Worm (Caenorhabditis elegans) whole organism, young adult: ENCODE data around the gene fipr-28.
"Not testable (repeated sequence)": the region's sequence is repeated elsewhere in the genome, so short reads cannot be mapped to it uniquely, and the experiment has no call there.

Experiments used
- B0035.1 ChIP-seq: sonication (generic microtip); optimal IDR thresholded peaks from 2 replicates; lab custom pipeline; 2016; ENCODE audit warnings: missing genetic modification characterization, mild to moderate bottlenecking, missing compliant biosample characterization, missing genotype, missing genetic modification reagents
- B0261.1 ChIP-seq: sonication (generic microtip); optimal IDR thresholded peaks from 2 replicates; lab custom pipeline; 2016; ENCODE audit warnings: mild to moderate bottlenecking, missing genetic modification characterization, moderate library complexity, missing compliant biosample characterization
- C17E4.6 ChIP-seq: fragments of 200-800 bp; sonication (Bioruptor generic); IDR thresholded peaks from 2 replicates; pipeline ENCODE4 v1.3.6; 2022; ENCODE audit warnings: missing genetic modification reagents, missing genetic modification characterization, missing compliant biosample characterization
- F33H1.4 ChIP-seq: fragments of 200-800 bp; sonication (Bioruptor generic); IDR thresholded peaks from 2 replicates; pipeline ENCODE4 v1.3.6; 2022; ENCODE audit warnings: missing genetic modification reagents, missing genetic modification characterization, missing compliant biosample characterization
- F52B5.7 ChIP-seq: sonication (generic microtip); optimal IDR thresholded peaks from 2 replicates; lab custom pipeline; 2016; ENCODE audit warnings: mild to moderate bottlenecking, missing genetic modification characterization, missing compliant biosample characterization
- K12H6.12 ChIP-seq: fragments of 200-800 bp; sonication (Bioruptor generic); optimal IDR thresholded peaks from 2 replicates; lab custom pipeline; 2018; ENCODE audit warnings: mild to moderate bottlenecking, missing genetic modification characterization, missing compliant biosample characterization
- akir-1 ChIP-seq: fragments of 200-800 bp; sonication (Bioruptor generic); optimal IDR thresholded peaks from 2 replicates; lab custom pipeline; 2018; ENCODE audit warnings: mild to moderate bottlenecking, missing genetic modification characterization, moderate library complexity, missing compliant biosample characterization
- aptf-2 ChIP-seq: fragments of 200-800 bp; sonication (Bioruptor generic); conservative IDR thresholded peaks from 2 replicates; pipeline ENCODE4 v1.3.6; 2022; ENCODE audit warnings: missing genetic modification reagents, missing genetic modification characterization, missing compliant biosample characterization
- aptf-3 ChIP-seq: fragments of 200-800 bp; sonication (Bioruptor generic); IDR thresholded peaks from 2 replicates; pipeline ENCODE4 v1.3.6; 2022; ENCODE audit warnings: missing genetic modification characterization, missing compliant biosample characterization
- atf-7 ChIP-seq: sonication (generic microtip); optimal IDR thresholded peaks from 2 replicates; lab custom pipeline; 2017; ENCODE audit warnings: mild to moderate bottlenecking, missing genetic modification characterization, missing compliant biosample characterization
- athp-1 ChIP-seq: sonication (generic microtip); optimal IDR thresholded peaks from 2 replicates; lab custom pipeline; 2017; ENCODE audit warnings: mild to moderate bottlenecking, missing genetic modification characterization, missing compliant biosample characterization
- attf-3 ChIP-seq: fragments of 200-800 bp; sonication (Bioruptor generic); conservative IDR thresholded peaks from 2 replicates; pipeline ENCODE4 v1.3.6; 2022; ENCODE audit warnings: missing genetic modification reagents, missing genetic modification characterization, missing compliant biosample characterization
- ccch-3 ChIP-seq: fragments of 200-800 bp; sonication (Bioruptor generic); optimal IDR thresholded peaks from 2 replicates; lab custom pipeline; 2018; ENCODE audit warnings: mild to moderate bottlenecking, missing genetic modification characterization, missing compliant biosample characterization
- ceh-58 ChIP-seq: fragments of 200-800 bp; sonication (Bioruptor generic); IDR thresholded peaks from 2 replicates; pipeline ENCODE4 v1.3.6; 2022; ENCODE audit warnings: missing genetic modification characterization, missing compliant biosample characterization
- dox-1 ChIP-seq: fragments of 200-800 bp; sonication (Bioruptor generic); IDR thresholded peaks from 2 replicates; pipeline ENCODE4 v1.3.6; 2022; ENCODE audit warnings: missing genetic modification reagents, missing genetic modification characterization, missing compliant biosample characterization
- dpff-1 ChIP-seq: sonication (generic microtip); optimal IDR thresholded peaks from 2 replicates; lab custom pipeline; 2017; ENCODE audit warnings: mild to moderate bottlenecking, missing genetic modification characterization, missing compliant biosample characterization
- dpl-1 ChIP-seq: fragments of 150-350 bp; optimal IDR thresholded peaks from 2 replicates; lab custom pipeline; 2014; ENCODE audit warnings: missing biosample characterization, missing genetic modification reagents, missing genetic modification characterization
- efl-1 ChIP-seq: fragments of 150-350 bp; optimal IDR thresholded peaks from 2 replicates; lab custom pipeline; 2014; ENCODE audit warnings: missing biosample characterization, missing genetic modification reagents, missing genetic modification characterization
- egrh-3 ChIP-seq: fragments of 200-800 bp; sonication (Bioruptor generic); IDR thresholded peaks from 2 replicates; pipeline ENCODE4 v1.3.6; 2022; ENCODE audit warnings: missing genetic modification reagents, missing genetic modification characterization, missing compliant biosample characterization
- gei-17 ChIP-seq: fragments of 200-800 bp; sonication (Bioruptor generic); optimal IDR thresholded peaks from 2 replicates; lab custom pipeline; 2018; ENCODE audit warnings: mild to moderate bottlenecking, missing genetic modification characterization, missing compliant biosample characterization
- hmg-20 ChIP-seq: fragments of 200-800 bp; sonication (Bioruptor generic); IDR thresholded peaks from 2 replicates; pipeline ENCODE4 v1.3.6; 2022; ENCODE audit warnings: missing genetic modification reagents, missing genetic modification characterization, missing compliant biosample characterization
- lin-40 ChIP-seq: sonication (generic microtip); optimal IDR thresholded peaks from 2 replicates; lab custom pipeline; 2016; ENCODE audit warnings: missing genetic modification characterization, mild to moderate bottlenecking, missing compliant biosample characterization, missing genotype, missing genetic modification reagents
- lin-54 ChIP-seq: fragments of 200-800 bp; sonication (Bioruptor generic); optimal IDR thresholded peaks from 2 replicates; lab custom pipeline; 2018; ENCODE audit warnings: mild to moderate bottlenecking, missing genetic modification characterization, missing compliant biosample characterization
- lsl-1 ChIP-seq: fragments of 200-800 bp; sonication (Bioruptor generic); optimal IDR thresholded peaks from 2 replicates; lab custom pipeline; 2018; ENCODE audit warnings: mild to moderate bottlenecking, missing genetic modification characterization, moderate library complexity, missing compliant biosample characterization
- madf-10 ChIP-seq: sonication (generic microtip); optimal IDR thresholded peaks from 2 replicates; lab custom pipeline; 2016; ENCODE audit warnings: mild to moderate bottlenecking, missing genetic modification characterization, missing compliant biosample characterization
- madf-3 ChIP-seq: fragments of 200-800 bp; sonication (Bioruptor generic); IDR thresholded peaks from 2 replicates; pipeline ENCODE4 v1.3.6; 2022; ENCODE audit warnings: missing genetic modification reagents, missing genetic modification characterization, missing compliant biosample characterization
- mcd-1 ChIP-seq: fragments of 200-800 bp; sonication (Bioruptor generic); IDR thresholded peaks from 2 replicates; pipeline ENCODE4 v1.3.6; 2022; ENCODE audit warnings: missing genetic modification reagents, missing genetic modification characterization, missing compliant biosample characterization
- mes-4 ChIP-seq: sonication (generic microtip); optimal IDR thresholded peaks from 2 replicates; lab custom pipeline; 2016; ENCODE audit warnings: missing genotype, missing genetic modification characterization, missing compliant biosample characterization
- nhr-179 ChIP-seq: sonication (generic microtip); optimal IDR thresholded peaks from 2 replicates; lab custom pipeline; 2016; ENCODE audit warnings: mild to moderate bottlenecking, missing genetic modification characterization, missing compliant biosample characterization
- nhr-27 ChIP-seq: fragments of 200-800 bp; sonication (Bioruptor generic); optimal IDR thresholded peaks from 2 replicates; lab custom pipeline; 2018; ENCODE audit warnings: mild to moderate bottlenecking, missing genetic modification characterization, moderate library complexity, missing compliant biosample characterization
- nhr-80 ChIP-seq: sonication (generic microtip); optimal IDR thresholded peaks from 2 replicates; lab custom pipeline; 2016; ENCODE audit warnings: missing genetic modification characterization, missing compliant biosample characterization
- pbrm-1 ChIP-seq: fragments of 200-800 bp; sonication (Bioruptor generic); IDR thresholded peaks from 2 replicates; pipeline ENCODE4 v1.3.6; 2022; ENCODE audit warnings: missing genetic modification reagents, missing genetic modification characterization, missing compliant biosample characterization
- rpc-1 ChIP-seq, 2 experiments: fragments of 150-350 bp in 1 of 2; sonication (generic microtip) in 1 of 2; optimal IDR thresholded peaks; 2 replicates each; lab custom pipeline; 2014 to 2018; ENCODE audit warnings: missing biosample characterization in 1 of 2, missing genetic modification characterization in 1 of 2, missing genetic modification reagents in 1 of 2, missing genotype in 1 of 2
- snpc-4 ChIP-seq, 5 experiments: fragments of 150-350 bp in 1 of 5; sonication (generic microtip) in 4 of 5; optimal IDR thresholded peaks; 2 replicates each; lab custom pipeline; 2014 to 2018; ENCODE audit warnings: missing genetic modification characterization in 5 of 5, missing biosample characterization in 3 of 5, antibody characterized with exemption in 2 of 5, mild to moderate bottlenecking in 2 of 5, missing compliant biosample characterization in 2 of 5, missing genotype in 2 of 5, moderate library complexity in 2 of 5, missing genetic modification reagents in 1 of 5
- sptf-2 ChIP-seq: fragments of 200-800 bp; sonication (Bioruptor generic); optimal IDR thresholded peaks from 2 replicates; lab custom pipeline; 2018; ENCODE audit warnings: mild to moderate bottlenecking, missing genetic modification characterization, missing compliant biosample characterization
- tbp1 ChIP-seq: fragments of 200-800 bp; sonication (Bioruptor generic); optimal IDR thresholded peaks from 2 replicates; lab custom pipeline; 2018; ENCODE audit warnings: mild to moderate bottlenecking, missing genetic modification characterization, missing compliant biosample characterization
- unc-130 ChIP-seq: sonication (generic microtip); optimal IDR thresholded peaks from 2 replicates; lab custom pipeline; 2016; ENCODE audit warnings: missing genetic modification reagents, missing genetic modification characterization, missing compliant biosample characterization
- unc-62 ChIP-seq: fragments of 150-350 bp; optimal IDR thresholded peaks from 2 replicates; lab custom pipeline; 2014; ENCODE audit warnings: missing biosample characterization, missing genetic modification reagents, missing genetic modification characterization
- xnd-1 ChIP-seq: sonication (generic microtip); optimal IDR thresholded peaks from 2 replicates; lab custom pipeline; 2016; ENCODE audit warnings: missing genotype, missing genetic modification reagents, missing genetic modification characterization, missing compliant biosample characterization
- zfh-2 ChIP-seq: fragments of 200-800 bp; sonication (Bioruptor generic); conservative IDR thresholded peaks from 2 replicates; pipeline ENCODE4 v1.3.6; 2022; ENCODE audit warnings: missing genetic modification reagents, missing genetic modification characterization, missing compliant biosample characterization
- ztf-18 ChIP-seq: sonication (generic microtip); optimal IDR thresholded peaks from 2 replicates; lab custom pipeline; 2016; ENCODE audit warnings: missing genotype, mild to moderate bottlenecking, missing genetic modification characterization, missing compliant biosample characterization
- ztf-25 ChIP-seq: fragments of 200-800 bp; sonication (Bioruptor generic); IDR thresholded peaks from 2 replicates; pipeline ENCODE4 v1.3.6; 2022; ENCODE audit warnings: missing genetic modification reagents, missing genetic modification characterization, missing compliant biosample characterization
- ztf-6 ChIP-seq: fragments of 200-800 bp; sonication (Bioruptor generic); IDR thresholded peaks from 2 replicates; pipeline ENCODE4 v1.3.6; 2022; ENCODE audit warnings: missing genetic modification reagents, missing genetic modification characterization, missing compliant biosample characterization

The fipr-28 gene

ce11 chrIV:16650256-16650655 is 22.5 kb downstream of the fipr-28 start:
- 0 out of 2 replicates have a peak, but pooled peaks have one; percentile 43 for TF ChIP-seq zfh-2 (GFP tag; lab: Robert Waterston, UW)
- peak; percentile 91 for TF ChIP-seq egrh-3

DNA sequence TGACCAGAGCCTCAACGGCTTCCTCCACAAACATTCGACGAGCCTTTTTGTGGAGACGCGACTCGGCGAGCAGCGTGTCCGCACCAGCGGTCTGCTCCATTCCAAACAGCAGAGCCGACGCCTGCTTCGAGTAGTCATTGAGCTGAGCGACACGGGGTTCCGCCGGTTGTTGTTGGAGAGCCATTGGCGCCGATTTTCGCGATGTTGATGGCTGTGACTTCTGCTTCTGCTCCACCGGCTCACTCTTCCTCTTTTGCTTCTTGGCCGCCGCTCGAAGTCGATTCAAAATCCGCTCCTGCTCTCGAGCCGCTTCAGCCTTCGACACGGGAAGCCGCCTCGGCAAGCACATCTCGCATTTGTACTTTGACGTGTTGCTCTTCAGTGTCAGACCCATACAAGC is 23.2 kb downstream of the fipr-28 start:
- 0 out of 2 replicates have a peak, but pooled peaks have one; percentile 71 for TF ChIP-seq egrh-3
- TF ChIP-seq pbrm-1 (GFP tag; lab: Robert Waterston, UW) = 0 out of 2 replicates have a peak, but pooled peaks have one; percentile 12

DNA sequence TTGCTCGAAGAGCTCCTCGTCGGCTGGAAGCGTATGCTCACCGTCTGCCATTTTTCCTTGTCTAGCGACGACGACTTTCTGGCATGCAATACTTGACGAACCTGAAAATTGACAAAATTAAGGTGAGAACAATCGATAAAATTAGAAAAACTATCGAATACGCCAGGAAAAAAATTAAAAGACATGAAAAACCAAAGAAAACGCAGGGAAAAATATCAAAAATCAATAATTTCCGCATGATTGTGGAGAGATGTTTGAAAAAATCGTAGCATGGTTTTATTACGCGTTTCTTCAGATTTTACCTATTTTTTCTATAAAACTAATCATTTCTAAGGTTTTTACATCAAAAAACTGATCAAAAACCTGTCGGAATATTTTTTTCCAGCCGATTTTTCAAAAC is 28.0 kb downstream of the fipr-28 start, which contains the start of gene set-26:
set-26 (minus strand) TSS at position 101 of the 400 bp plus-strand sequence.
- TF ChIP-seq dpl-1 (GFP tag; lab: Kevin White, UChicago); ztf-18 (tag; lab: Kevin White, UChicago); lsl-1 (GFP tag; lab: Kevin White, UChicago): not testable (repeated sequence)

DNA sequence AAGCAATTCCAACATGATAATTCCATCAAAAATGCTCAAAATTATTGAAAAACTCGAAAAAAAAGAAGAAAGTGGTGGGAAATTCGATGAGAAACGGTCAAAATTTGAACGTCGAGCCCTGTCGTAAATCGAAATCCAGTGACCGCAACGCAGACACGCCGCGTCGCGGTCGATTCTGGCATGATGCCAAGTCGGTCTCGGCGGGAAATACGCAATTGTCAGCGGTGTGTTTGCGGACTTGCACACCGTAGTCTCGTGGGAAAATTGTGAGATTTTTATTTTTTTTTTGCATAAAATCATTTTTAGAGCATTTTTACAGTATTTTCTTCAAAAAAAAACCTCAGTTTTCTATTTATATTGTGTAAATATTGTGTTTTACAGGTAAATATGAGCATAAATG is 28.5 kb downstream of the fipr-28 start, which contains the start of gene tsr-2:
tsr-2 (plus strand) TSS at position 382 of the 400 bp plus-strand sequence.
- peak; percentile 5 for TF ChIP-seq unc-130 (GFP tag; lab: Kevin White, UChicago)
- no peak for TF ChIP-seq dpff-1 (tag; lab: Kevin White, UChicago)
- peak; percentile 91 for TF ChIP-seq lin-40 (tag; lab: Kevin White, UChicago)
- TF ChIP-seq aptf-2 (GFP tag; lab: Robert Waterston, UW) = peak; percentile 89
- TF ChIP-seq madf-10 (tag; lab: Kevin White, UChicago) = peak; percentile 57
- no peak for TF ChIP-seq attf-3
- TF ChIP-seq mcd-1 = peak; percentile 84
- peak; percentile 25 for TF ChIP-seq rpc-1 (optimal IDR thresholded peaks at IDR 0.05; lab: Kevin White, UChicago)
- no peak for TF ChIP-seq rpc-1 (tag; optimal IDR thresholded peaks at IDR 0.05; lab: Kevin White, UChicago)
- peak; percentile 95 for TF ChIP-seq dox-1
- TF ChIP-seq F52B5.7 (tag; lab: Kevin White, UChicago) = no peak
- no peak for TF ChIP-seq hmg-20 (GFP tag; lab: Robert Waterston, UW)
- TF ChIP-seq madf-3 (GFP tag; lab: Robert Waterston, UW) = peak; percentile 100
- no peak for TF ChIP-seq mes-4 (tag; lab: Kevin White, UChicago)
- no peak for TF ChIP-seq B0035.1 (tag; lab: Kevin White, UChicago)
- TF ChIP-seq akir-1 (GFP tag; lab: Kevin White, UChicago) = no peak
- TF ChIP-seq F33H1.4 = peak; percentile 88
- peak; percentile 76 for TF ChIP-seq tbp1
- TF ChIP-seq efl-1 (GFP tag; lab: Kevin White, UChicago) = peak; percentile 78
- peak; percentile 15; the same call in 1 of the 2 replicates for TF ChIP-seq aptf-3 (GFP tag; lab: Robert Waterston, UW)
- peak; percentile 84 for TF ChIP-seq snpc-4 (GFP tag; optimal IDR thresholded peaks at IDR 0.05; lab: Kevin White, UChicago)
- TF ChIP-seq snpc-4 (tag; optimal IDR thresholded peaks at IDR 0.05; lab: Kevin White, UChicago) = peak; percentile 50 to 96 (median 94)
- no peak for TF ChIP-seq nhr-27 (tag; lab: Kevin White, UChicago)
- TF ChIP-seq B0261.1 (tag; lab: Kevin White, UChicago) = peak; percentile 17
- TF ChIP-seq unc-62 (GFP tag; lab: Kevin White, UChicago) = no peak
- TF ChIP-seq ceh-58 (GFP tag; lab: Robert Waterston, UW) = no peak
- no peak for TF ChIP-seq ztf-6
- TF ChIP-seq ztf-25 (GFP tag; lab: Robert Waterston, UW) = no peak
- no peak for TF ChIP-seq xnd-1 (tag; lab: Kevin White, UChicago)
- TF ChIP-seq nhr-179 (tag; lab: Kevin White, UChicago) = no peak
- peak; percentile 57 for TF ChIP-seq atf-7 (tag; lab: Kevin White, UChicago)
- TF ChIP-seq athp-1 = peak; percentile 42
- peak; percentile 84 for TF ChIP-seq lin-54 (GFP tag; lab: Kevin White, UChicago)
- TF ChIP-seq C17E4.6 (GFP tag; lab: Robert Waterston, UW) = no peak
- TF ChIP-seq gei-17 (GFP tag; lab: Kevin White, UChicago) = peak; percentile 52
- no peak for TF ChIP-seq ccch-3
- peak; percentile 70 for TF ChIP-seq dpl-1 (GFP tag; lab: Kevin White, UChicago)
- TF ChIP-seq K12H6.12 = peak; percentile 81
- TF ChIP-seq nhr-80 (tag; lab: Kevin White, UChicago) = peak; percentile 33
- TF ChIP-seq sptf-2 (GFP tag; lab: Kevin White, UChicago) = no peak
